Fruit fly (Drosophila melanogaster): ENCODE data around the gene Nepl8.
A peak's percentile ranks its signal among the peaks of the same experiment; 100 is the strongest.

The Nepl8 gene

DNA sequence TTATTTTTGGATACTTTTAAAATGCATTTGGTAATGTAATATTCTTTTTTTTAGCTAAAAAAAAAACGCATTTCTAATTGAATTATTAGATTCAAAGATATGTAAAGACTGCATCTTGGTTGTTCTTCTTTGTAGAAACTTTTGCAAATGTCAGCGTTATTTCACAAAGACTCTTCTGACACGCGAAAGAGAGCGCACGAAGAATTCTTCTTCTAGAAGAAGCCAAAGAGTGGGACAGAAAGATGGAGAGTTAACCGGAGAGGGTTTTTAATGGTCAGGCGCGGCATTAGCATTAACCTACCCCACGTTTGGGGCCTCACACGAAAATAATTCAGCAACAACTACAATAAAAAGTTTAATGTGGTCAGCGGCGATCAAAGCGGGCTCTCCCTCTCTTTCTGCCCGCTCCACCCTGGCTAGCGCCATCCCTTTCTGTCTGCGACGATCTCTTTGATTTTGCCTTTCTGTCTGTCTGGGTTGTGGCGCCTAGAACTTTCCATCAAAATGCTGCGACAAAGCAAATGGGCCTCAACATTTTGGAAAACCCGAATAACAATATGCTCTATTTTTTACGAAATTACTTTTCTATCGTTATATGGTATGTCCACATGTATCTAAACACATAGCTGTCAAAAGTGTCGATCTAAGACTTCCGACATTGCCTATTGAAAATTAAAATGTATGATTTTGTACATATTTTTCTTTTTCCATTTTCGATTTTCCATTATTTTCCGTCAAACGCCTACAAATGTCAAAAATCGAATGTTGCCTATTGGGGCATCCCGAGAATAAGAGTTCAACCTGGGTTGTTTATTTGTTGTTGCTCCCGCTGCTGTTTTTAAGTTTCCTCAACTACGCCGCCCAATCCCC lies 32.8 kb downstream of the Nepl8 start (continued):
- peak; percentile 80 for TF ChIP-seq CG1832 (GFP tag; optimal IDR thresholded peaks at IDR 0.05)
- peak; percentile 64 to 89 for TF ChIP-seq Trl (optimal IDR thresholded peaks at IDR 0.05)
- TF ChIP-seq Trl (GFP tag; optimal IDR thresholded peaks at IDR 0.05) = no peak
- TF ChIP-seq mam (GFP tag; optimal IDR thresholded peaks at IDR 0.05) = peak; percentile 34
- peak; percentile 4 for TF ChIP-seq D19B (GFP tag; optimal IDR thresholded peaks at IDR 0.05)
- peak; percentile 47; the same call in 1 of the 2 replicates for TF ChIP-seq NFAT (GFP tag; IDR thresholded peaks at IDR 0.05)
- peak; percentile 34 for TF ChIP-seq sug (tag; optimal IDR thresholded peaks at IDR 0.05)
- TF ChIP-seq Med (GFP tag) = peak; percentile 92
- no peak; the same call in 2 of the 3 replicates for TF ChIP-seq row (GFP tag; IDR thresholded peaks at IDR 0.05)
- TF ChIP-seq CG30403 (GFP tag; optimal IDR thresholded peaks at IDR 0.05) = peak; percentile 47
- TF ChIP-seq rib (GFP tag; IDR thresholded peaks at IDR 0.05) = peak; percentile 53; the same call in 1 of the 2 replicates
- TF ChIP-seq CG8290 (GFP tag; optimal IDR thresholded peaks at IDR 0.05) = no peak
- peak in 1 of 2 experiments; percentile 24 for TF ChIP-seq CG8290 (tag; optimal IDR thresholded peaks at IDR 0.05)
- no peak for TF ChIP-seq ro (GFP tag; IDR thresholded peaks at IDR 0.05)
- peak; percentile 5 for TF ChIP-seq CG12769 (tag; optimal IDR thresholded peaks at IDR 0.05)
- TF ChIP-seq CG2199 (GFP tag; IDR thresholded peaks at IDR 0.05) = peak; percentile 47
- peak; percentile 45 for TF ChIP-seq CG34224 (GFP tag; IDR thresholded peaks at IDR 0.05; ENCODE audit: partially characterized antibody)
- TF ChIP-seq tap (tag; optimal IDR thresholded peaks at IDR 0.05) = no peak
- no peak for TF ChIP-seq pfk (GFP tag; optimal IDR thresholded peaks at IDR 0.05)
- peak; percentile 4 for TF ChIP-seq yki (optimal IDR thresholded peaks at IDR 0.05)
- TF ChIP-seq vvl (GFP tag; IDR thresholded peaks at IDR 0.05) = peak; percentile 60; the same call in 1 of the 2 replicates
- TF ChIP-seq CG10321 (GFP tag; IDR thresholded peaks at IDR 0.05) = peak; percentile 37; the same call in 1 of the 2 replicates
- TF ChIP-seq fd102C (GFP tag; optimal IDR thresholded peaks at IDR 0.05) = no peak
- no peak for TF ChIP-seq slp2 (GFP tag; optimal IDR thresholded peaks at IDR 0.05)
- peak; percentile 25; the same call in 1 of the 2 replicates for TF ChIP-seq ranshi (GFP tag; IDR thresholded peaks at IDR 0.05)
- peak; percentile 9 for TF ChIP-seq ind (GFP tag; optimal IDR thresholded peaks at IDR 0.05)
- TF ChIP-seq CG11247 (GFP tag; IDR thresholded peaks at IDR 0.05) = no peak

DNA sequence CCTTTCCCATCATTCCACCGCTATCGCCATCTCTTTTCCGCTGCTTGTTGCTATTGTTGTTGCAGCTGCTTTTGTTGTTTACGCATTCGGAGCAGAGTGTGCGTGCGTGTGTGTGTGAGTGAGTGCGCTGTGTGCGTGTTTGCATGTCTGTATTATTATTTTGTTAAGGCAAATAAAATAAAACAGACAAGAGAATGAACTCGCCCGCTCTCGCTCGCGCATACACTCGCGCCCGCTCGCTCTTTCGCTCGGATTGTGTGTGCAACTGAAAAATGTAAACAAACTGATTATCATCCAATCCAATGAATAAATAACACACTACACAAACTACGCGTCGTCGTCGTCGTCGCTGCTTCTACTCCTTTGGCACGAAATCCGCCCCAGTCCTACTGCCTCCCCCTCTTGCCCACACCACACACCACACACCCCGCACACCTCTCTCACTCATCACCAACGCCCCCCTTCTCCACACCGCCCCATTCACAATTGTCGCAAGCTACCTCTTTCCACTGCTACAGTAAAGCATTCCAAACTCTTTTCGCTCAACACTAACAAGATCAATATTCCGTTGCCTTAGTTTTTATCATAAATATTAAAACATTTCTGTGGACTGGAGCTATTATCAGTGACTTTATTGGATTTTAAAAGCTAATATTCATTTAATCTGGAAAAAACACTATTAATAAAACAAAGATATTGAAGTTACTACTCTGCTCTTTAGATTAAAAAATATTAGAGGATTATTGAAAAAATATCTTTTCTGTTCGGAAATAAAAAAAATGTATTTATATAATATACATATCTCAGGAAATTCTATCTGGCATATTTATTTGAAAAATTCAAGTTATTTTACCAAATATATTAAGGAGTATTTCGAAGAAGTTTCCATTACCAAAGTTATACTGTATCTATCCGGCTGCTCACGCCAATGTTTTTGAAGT lies 33.7 kb downstream of the Nepl8 start:
- TF ChIP-seq hbn (GFP tag; IDR thresholded peaks at IDR 0.05; ENCODE audit: partially characterized antibody) = no peak
- peak; percentile 80; the same call in 2 of the 3 replicates for TF ChIP-seq gce (GFP tag; IDR thresholded peaks at IDR 0.05)
- peak; percentile 72 for TF ChIP-seq CG12942 (GFP tag; optimal IDR thresholded peaks at IDR 0.05)
- TF ChIP-seq CG10979 (tag; optimal IDR thresholded peaks at IDR 0.05) = peak; percentile 74
- peak; percentile 22 to 80 for TF ChIP-seq Hr51 (GFP tag; optimal IDR thresholded peaks at IDR 0.05)
- TF ChIP-seq NK7.1 (GFP tag; optimal IDR thresholded peaks at IDR 0.05) = peak; percentile 87
- TF ChIP-seq Nf-YA (GFP tag; IDR thresholded peaks at IDR 0.05) = peak; percentile 78
- TF ChIP-seq CG7556 (GFP tag; optimal IDR thresholded peaks at IDR 0.05) = peak; percentile 84
- peak; percentile 96 for TF ChIP-seq CG2875 (GFP tag; optimal IDR thresholded peaks at IDR 0.05)
- no peak for TF ChIP-seq Optix (GFP tag; IDR thresholded peaks at IDR 0.05)
- peak; percentile 54 for TF ChIP-seq CG9797 (GFP tag; optimal IDR thresholded peaks at IDR 0.05)
- no peak for TF ChIP-seq CG14860 (GFP tag; IDR thresholded peaks at IDR 0.05; ENCODE audit: partially characterized antibody)
- peak; percentile 80 for TF ChIP-seq zen (tag; optimal IDR thresholded peaks at IDR 0.05)
- TF ChIP-seq CG10959 (GFP tag; IDR thresholded peaks at IDR 0.05) = peak; percentile 73
- peak; percentile 51 for TF ChIP-seq D (optimal IDR thresholded peaks at IDR 0.05)
- TF ChIP-seq D (GFP tag; optimal IDR thresholded peaks at IDR 0.05) = peak; percentile 93
- no peak for TF ChIP-seq toy (GFP tag; IDR thresholded peaks at IDR 0.05)
- TF ChIP-seq D19B (GFP tag; optimal IDR thresholded peaks at IDR 0.05) = no peak
- peak; percentile 70 for TF ChIP-seq CG8388 (GFP tag; optimal IDR thresholded peaks at IDR 0.05)
- TF ChIP-seq Pdp1 (GFP tag; optimal IDR thresholded peaks at IDR 0.05) = peak; percentile 54 to 66
- TF ChIP-seq sens-2 (GFP tag; IDR thresholded peaks at IDR 0.05) = no peak; the same call in 1 of the 2 replicates
- peak; percentile 45; the same call in 1 of the 3 replicates for TF ChIP-seq CG6791 (GFP tag; IDR thresholded peaks at IDR 0.05; ENCODE audit: partially characterized antibody)

Measured in whole organism, embryonic.